5 worm cellular contexts compared by ENCODE assay signal in the genomic region with DNA sequence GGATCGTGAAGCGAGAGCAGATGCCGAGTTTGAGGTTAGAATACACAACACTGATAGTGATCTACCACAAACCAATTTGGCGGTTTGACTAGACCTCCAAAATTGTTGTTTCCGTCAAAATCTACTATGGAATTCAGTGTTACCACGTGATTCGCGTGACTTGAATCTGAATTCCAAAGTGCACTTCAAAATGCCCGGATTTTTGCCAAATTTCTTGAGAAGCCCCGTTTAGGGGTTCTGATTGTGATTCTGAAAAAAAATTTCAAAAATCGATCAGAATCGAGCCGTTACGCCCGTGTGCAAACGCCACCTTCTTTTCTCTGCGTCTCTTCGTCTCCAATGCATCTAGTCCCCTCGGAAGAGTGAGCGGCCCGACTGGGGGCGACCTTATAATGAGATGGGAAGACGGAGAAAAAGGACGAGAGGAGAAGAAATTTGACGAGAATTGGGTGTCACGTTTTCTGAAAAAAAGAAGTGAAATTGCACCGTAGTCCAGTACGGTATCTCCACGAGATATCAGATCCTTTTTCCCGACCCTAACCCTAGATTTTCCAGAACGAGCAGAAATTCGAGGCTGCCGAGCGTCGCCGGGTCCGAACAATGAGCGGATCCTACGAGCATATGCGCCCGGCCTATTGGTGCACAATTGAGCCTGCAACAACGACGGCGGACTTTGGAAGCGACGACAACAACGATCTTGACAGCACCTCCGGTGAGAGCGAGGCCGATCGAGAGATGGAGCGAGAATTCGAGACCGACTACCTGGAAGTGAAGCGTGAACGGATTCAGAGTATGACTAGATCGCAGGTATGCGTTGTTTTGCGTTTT.
TF ChIP-seq lines count a peak whose summit lies in the region.

No protein-coding gene starts in this region.

TF ChIP-seq in whole organism, L1 larva, 84 proteins besides CTCF, POLR2A, EP300 and RAD21 (continues in another document):
- TF ChIP-seq mep-1 (tag; optimal IDR thresholded peaks at IDR 0.05; lab: Kevin White, UChicago) = peak; percentile 13
- no peak for TF ChIP-seq unc-30 (tag; optimal IDR thresholded peaks at IDR 0.05; lab: Kevin White, UChicago)
- TF ChIP-seq egl-13 (tag; optimal IDR thresholded peaks at IDR 0.05; lab: Kevin White, UChicago) = no peak
- TF ChIP-seq mef-2 (tag; optimal IDR thresholded peaks at IDR 0.05; lab: Kevin White, UChicago) = no peak
- TF ChIP-seq nhr-47 (tag; optimal IDR thresholded peaks at IDR 0.05; lab: Kevin White, UChicago) = peak; percentile 42
- TF ChIP-seq elt-3 (tag; optimal IDR thresholded peaks at IDR 0.05; lab: Kevin White, UChicago) = no peak
- no peak for TF ChIP-seq egl-27 (tag; optimal IDR thresholded peaks at IDR 0.05; lab: Kevin White, UChicago)
- no peak for TF ChIP-seq fkh-4 (tag; optimal IDR thresholded peaks at IDR 0.05; lab: Kevin White, UChicago; ENCODE audit: borderline replicate concordance)
- no peak for TF ChIP-seq unc-62 (GFP tag; optimal IDR thresholded peaks at IDR 0.05; lab: Kevin White, UChicago)
- no peak for TF ChIP-seq alr-1 (tag; optimal IDR thresholded peaks at IDR 0.05; lab: Kevin White, UChicago; ENCODE audit: borderline replicate concordance)
- no peak for TF ChIP-seq pag-3 (tag; optimal IDR thresholded peaks at IDR 0.05; lab: Kevin White, UChicago; ENCODE audit: borderline replicate concordance, insufficient read depth)
- no peak for TF ChIP-seq fkh-10 (GFP tag; optimal IDR thresholded peaks at IDR 0.05; lab: Kevin White, UChicago)
- no peak for TF ChIP-seq nhr-28 (tag; optimal IDR thresholded peaks at IDR 0.05; lab: Kevin White, UChicago)
- peak; percentile 13 for TF ChIP-seq fos-1 (tag; optimal IDR thresholded peaks at IDR 0.05; lab: Kevin White, UChicago)
- no peak for TF ChIP-seq elt-2 (tag; optimal IDR thresholded peaks at IDR 0.05; lab: Kevin White, UChicago)
- TF ChIP-seq ceh-88 (GFP tag; IDR thresholded peaks at IDR 0.05; lab: Robert Waterston, UW) = no peak

TF ChIP-seq in whole organism, L3 larva, 47 proteins besides CTCF, POLR2A, EP300 and RAD21:
- no peak for TF ChIP-seq zag-1 (tag; optimal IDR thresholded peaks at IDR 0.05; lab: Kevin White, UChicago)
- peak; percentile 39 for TF ChIP-seq nfya-1 (tag; optimal IDR thresholded peaks at IDR 0.05; lab: Kevin White, UChicago; ENCODE audit: insufficient read depth)
- peak; percentile 10 for TF ChIP-seq nhr-43 (tag; optimal IDR thresholded peaks at IDR 0.05; lab: Kevin White, UChicago; ENCODE audit: poor library complexity, severe bottlenecking)
- TF ChIP-seq hmg-11 (tag; optimal IDR thresholded peaks at IDR 0.05; lab: Kevin White, UChicago) = peak; percentile 18
- no peak for TF ChIP-seq ztf-4 (tag; optimal IDR thresholded peaks at IDR 0.05; lab: Kevin White, UChicago)
- peak; percentile 7 for TF ChIP-seq egl-5 (tag; optimal IDR thresholded peaks at IDR 0.05; lab: Kevin White, UChicago)
- TF ChIP-seq pha-4 (tag; optimal IDR thresholded peaks at IDR 0.05; lab: Kevin White, UChicago) = peak; percentile 13
- peak; percentile 3 for TF ChIP-seq nhr-25 (tag; optimal IDR thresholded peaks at IDR 0.05; lab: Kevin White, UChicago)
- no peak for TF ChIP-seq elt-1 (tag; optimal IDR thresholded peaks at IDR 0.05; lab: Kevin White, UChicago)
- TF ChIP-seq lin-39 (tag; optimal IDR thresholded peaks at IDR 0.05; lab: Kevin White, UChicago) = peak; percentile 20
- peak; percentile 44 for TF ChIP-seq ama-1 (optimal IDR thresholded peaks at IDR 0.05; lab: Kevin White, UChicago)

TF ChIP-seq in whole organism, early embryonic, 17 proteins besides CTCF, POLR2A, EP300 and RAD21:
- TF ChIP-seq hmbx-1 (tag; optimal IDR thresholded peaks at IDR 0.05; lab: Kevin White, UChicago) = no peak
- 0 out of 2 replicates have a peak, but pooled peaks have one; percentile 6 for TF ChIP-seq pes-1 (GFP tag; IDR thresholded peaks at IDR 0.05; lab: Robert Waterston, UW)
- peak; percentile 4 for TF ChIP-seq ama-1 (optimal IDR thresholded peaks at IDR 0.05; lab: Kevin White, UChicago)
- peak; percentile 12; the same call in 1 of the 2 replicates for TF ChIP-seq sea-1 (GFP tag; conservative IDR thresholded peaks at IDR 0.05; lab: Robert Waterston, UW)
- TF ChIP-seq F13C5.2 (tag; optimal IDR thresholded peaks at IDR 0.05; lab: Kevin White, UChicago) = no peak
- TF ChIP-seq B0310.2 (tag; optimal IDR thresholded peaks at IDR 0.05; lab: Kevin White, UChicago) = no peak
- 0 out of 2 replicates have a peak, but pooled peaks have one; percentile 28 for TF ChIP-seq tbx-37 (GFP tag; conservative IDR thresholded peaks at IDR 0.05; lab: Robert Waterston, UW)

TF ChIP-seq in whole organism, midembryonic, 9 proteins besides CTCF, POLR2A, EP300 and RAD21:
- TF ChIP-seq ref-1 (GFP tag; conservative IDR thresholded peaks at IDR 0.05; lab: Robert Waterston, UW) = no peak
- 0 out of 2 replicates have a peak, but pooled peaks have one; percentile 17 for TF ChIP-seq flt-1 (GFP tag; IDR thresholded peaks at IDR 0.05; lab: Robert Waterston, UW)

TF ChIP-seq in whole organism, young adult, 124 proteins besides CTCF, POLR2A, EP300 and RAD21:
- TF ChIP-seq F57C9.4 (tag; optimal IDR thresholded peaks at IDR 0.05; lab: Kevin White, UChicago) (no peak), lin-40 (tag; optimal IDR thresholded peaks at IDR 0.05; lab: Kevin White, UChicago) (peak; percentile 43), fkh-3 (tag; optimal IDR thresholded peaks at IDR 0.05; lab: Kevin White, UChicago) (no peak), B0019.2 (GFP tag; conservative IDR thresholded peaks at IDR 0.05; lab: Robert Waterston, UW) (no peak), ama-1 (optimal IDR thresholded peaks at IDR 0.05; lab: Kevin White, UChicago) (no peak), ama-1 (GFP tag; optimal IDR thresholded peaks at IDR 0.05; lab: Kevin White, UChicago) (no peak), snpc-1.3 (tag; optimal IDR thresholded peaks at IDR 0.05; lab: Kevin White, UChicago; ENCODE audit: insufficient read depth) (no peak), atf-7 (tag; optimal IDR thresholded peaks at IDR 0.05; lab: Kevin White, UChicago) (no peak), lir-1 (GFP tag; conservative IDR thresholded peaks at IDR 0.05; lab: Robert Waterston, UW) (0 out of 2 replicates have a peak, but pooled peaks have one; percentile 13), Y95B8A.8 (GFP tag; IDR thresholded peaks at IDR 0.05; lab: Robert Waterston, UW) (0 out of 2 replicates have a peak, but pooled peaks have one; percentile 19), lin-35 (GFP tag; optimal IDR thresholded peaks at IDR 0.05; lab: Kevin White, UChicago) (peak in 1 of 3 experiments; percentile 11), F55B11.4 (tag; optimal IDR thresholded peaks at IDR 0.05; lab: Kevin White, UChicago; ENCODE audit: borderline replicate concordance, insufficient read depth) (no peak), sdz-38 (tag; optimal IDR thresholded peaks at IDR 0.05; lab: Kevin White, UChicago) (no peak), lin-26 (GFP tag; IDR thresholded peaks at IDR 0.05; lab: Robert Waterston, UW) (0 out of 2 replicates have a peak, but pooled peaks have one; percentile 23), dpff-1 (tag; optimal IDR thresholded peaks at IDR 0.05; lab: Kevin White, UChicago) (no peak), aptf-2 (GFP tag; conservative IDR thresholded peaks at IDR 0.05; lab: Robert Waterston, UW) (no peak), sea-2 (GFP tag; IDR thresholded peaks at IDR 0.05; lab: Robert Waterston, UW) (no peak), ccch-3 (GFP tag; optimal IDR thresholded peaks at IDR 0.05; lab: Kevin White, UChicago) (no peak), hlh-26 (GFP tag; conservative IDR thresholded peaks at IDR 0.05; lab: Robert Waterston, UW) (no peak), tlf-1 (GFP tag; optimal IDR thresholded peaks at IDR 0.05; lab: Kevin White, UChicago) (no peak), ztf-28 (GFP tag; IDR thresholded peaks at IDR 0.05; lab: Robert Waterston, UW) (no peak), B0336.3 (GFP tag; IDR thresholded peaks at IDR 0.05; lab: Robert Waterston, UW) (0 out of 2 replicates have a peak, but pooled peaks have one; percentile 11), Y53G8AR.9 (GFP tag; conservative IDR thresholded peaks at IDR 0.05; lab: Robert Waterston, UW) (no peak; the same call in 1 of the 2 replicates), hmg-1.2 (GFP tag; IDR thresholded peaks at IDR 0.05; lab: Robert Waterston, UW) (peak; percentile 87), mel-28 (tag; optimal IDR thresholded peaks at IDR 0.05; lab: Kevin White, UChicago; ENCODE audit: borderline replicate concordance) (no peak), C17E4.6 (GFP tag; IDR thresholded peaks at IDR 0.05; lab: Robert Waterston, UW) (no peak), madf-6 (GFP tag; IDR thresholded peaks at IDR 0.05; lab: Robert Waterston, UW) (no peak), athp-1 (tag; optimal IDR thresholded peaks at IDR 0.05; lab: Kevin White, UChicago) (no peak), tbx-9 (tag; optimal IDR thresholded peaks at IDR 0.05; lab: Kevin White, UChicago; ENCODE audit: borderline replicate concordance) (no peak), aptf-3 (GFP tag; IDR thresholded peaks at IDR 0.05; lab: Robert Waterston, UW) (no peak), unc-130 (GFP tag; optimal IDR thresholded peaks at IDR 0.05; lab: Kevin White, UChicago) (no peak), K12H6.12 (tag; optimal IDR thresholded peaks at IDR 0.05; lab: Kevin White, UChicago) (no peak), zim-3 (tag; optimal IDR thresholded peaks at IDR 0.05; lab: Kevin White, UChicago) (no peak), sptf-2 (GFP tag; optimal IDR thresholded peaks at IDR 0.05; lab: Kevin White, UChicago) (no peak), zfh-2 (GFP tag; conservative IDR thresholded peaks at IDR 0.05; lab: Robert Waterston, UW) (peak; percentile 79), pbrm-1 (GFP tag; IDR thresholded peaks at IDR 0.05; lab: Robert Waterston, UW) (0 out of 2 replicates have a peak, but pooled peaks have one; percentile 15), ets-4 (GFP tag; optimal IDR thresholded peaks at IDR 0.05; lab: Kevin White, UChicago) (no peak)
